Fruit fly (Drosophila melanogaster) whole organism, prepupa: ENCODE results near the gene PGRP-SB2.
A peak's percentile ranks its signal among the peaks of the same experiment; 100 is the strongest.

Experiments used
- CG10631 ChIP-seq: fragments of 200-800 bp; sonication (Bioruptor generic); optimal IDR thresholded peaks from 2 replicates; lab custom pipeline; 2016; ENCODE audit warnings: missing biosample characterization, missing genetic modification characterization
- CG11294 ChIP-seq: fragments of 200-800 bp; sonication (Bioruptor generic); IDR thresholded peaks from 2 replicates; pipeline ENCODE4 v1.3.6; 2022; ENCODE audit warnings: missing biosample characterization, missing genetic modification characterization
- CG31627 ChIP-seq: fragments of 200-800 bp; sonication (Bioruptor generic); optimal IDR thresholded peaks from 3 replicates; lab custom pipeline; 2016; ENCODE audit warnings: missing biosample characterization, missing genetic modification characterization
- CG32006 ChIP-seq: fragments of 200-800 bp; sonication (Bioruptor generic); optimal IDR thresholded peaks from 3 replicates; lab custom pipeline; 2017; ENCODE audit warnings: missing biosample characterization, mild to moderate bottlenecking, missing genetic modification characterization
- CG34406 ChIP-seq: fragments of 200-800 bp; sonication (Bioruptor generic); optimal IDR thresholded peaks from 3 replicates; lab custom pipeline; 2016; ENCODE audit warnings: missing biosample characterization, missing genetic modification characterization
- CG3919 ChIP-seq: fragments of 200-800 bp; sonication (Bioruptor generic); optimal IDR thresholded peaks from 3 replicates; lab custom pipeline; 2016; ENCODE audit warnings: missing biosample characterization, missing genetic modification characterization
- CG4318 ChIP-seq: fragments of 200-800 bp; sonication (Bioruptor generic); optimal IDR thresholded peaks from 3 replicates; lab custom pipeline; 2017; ENCODE audit warnings: missing biosample characterization, mild to moderate bottlenecking, missing genetic modification characterization
- CG6276 ChIP-seq: fragments of 200-800 bp; sonication (Bioruptor generic); optimal IDR thresholded peaks from 2 replicates; lab custom pipeline; 2017; ENCODE audit warnings: missing biosample characterization, mild to moderate bottlenecking, missing genetic modification characterization
- CG6792 ChIP-seq: fragments of 200-800 bp; sonication (Bioruptor generic); optimal IDR thresholded peaks from 3 replicates; lab custom pipeline; 2016; ENCODE audit warnings: missing biosample characterization, missing genetic modification characterization
- CG7368 ChIP-seq: fragments of 200-800 bp; sonication (Bioruptor generic); optimal IDR thresholded peaks from 3 replicates; lab custom pipeline; 2016; ENCODE audit warnings: missing biosample characterization, missing genetic modification characterization
- CG8119 ChIP-seq: fragments of 200-800 bp; sonication (Bioruptor generic); IDR thresholded peaks from 3 replicates; pipeline ENCODE4 v1.3.6; 2022; ENCODE audit warnings: missing biosample characterization, missing genetic modification characterization
- CG8319 ChIP-seq: fragments of 200-800 bp; sonication (Bioruptor generic); optimal IDR thresholded peaks from 3 replicates; lab custom pipeline; 2016; ENCODE audit warnings: missing biosample characterization, missing genetic modification characterization
- Eip75B ChIP-seq: fragments of 200-800 bp; sonication (Bioruptor generic); optimal IDR thresholded peaks from 3 replicates; lab custom pipeline; 2016; ENCODE audit warnings: missing biosample characterization, missing genetic modification characterization
- Eip78C ChIP-seq: fragments of 200-800 bp; sonication (Bioruptor generic); peaks from one replicate; lab custom pipeline; 2016; ENCODE audit warnings: missing biosample characterization, missing genetic modification characterization
- Eip93F ChIP-seq: fragments of 200-800 bp; sonication (Bioruptor generic); optimal IDR thresholded peaks from 2 replicates; lab custom pipeline; 2016; ENCODE audit warnings: missing biosample characterization, mild to moderate bottlenecking, missing genetic modification characterization
- Ets96B ChIP-seq: fragments of 200-800 bp; optimal IDR thresholded peaks from 2 replicates; lab custom pipeline; 2019; ENCODE audit warnings: missing biosample characterization, mild to moderate bottlenecking, missing genetic modification characterization, moderate library complexity
- Gug ChIP-seq: fragments of 200-800 bp; sonication (Bioruptor generic); IDR thresholded peaks from 2 replicates; pipeline ENCODE4 v1.3.6; 2022; ENCODE audit warnings: missing biosample characterization, missing genetic modification characterization
- Hr38 ChIP-seq: sonication (Bioruptor generic); optimal IDR thresholded peaks from 2 replicates; lab custom pipeline; 2016; ENCODE audit warnings: missing biosample characterization, missing genetic modification characterization
- Hr39 ChIP-seq: fragments of 200-800 bp; sonication (Bioruptor generic); optimal IDR thresholded peaks from 2 replicates; lab custom pipeline; 2016; ENCODE audit warnings: missing biosample characterization, missing genetic modification characterization
- Hr4 ChIP-seq: fragments of 200-800 bp; sonication (Bioruptor generic); optimal IDR thresholded peaks from 3 replicates; lab custom pipeline; 2016; ENCODE audit warnings: missing biosample characterization, missing genetic modification characterization
- Lpt ChIP-seq: fragments of 200-800 bp; sonication (Bioruptor generic); optimal IDR thresholded peaks from 3 replicates; lab custom pipeline; 2016; ENCODE audit warnings: missing biosample characterization, missing genetic modification characterization
- OdsH ChIP-seq: fragments of 200-800 bp; sonication (Bioruptor generic); optimal IDR thresholded peaks from 3 replicates; lab custom pipeline; 2016; ENCODE audit warnings: missing biosample characterization, missing genetic modification characterization
- Sox14 ChIP-seq: fragments of 200-800 bp; sonication (Bioruptor generic); optimal IDR thresholded peaks from 3 replicates; lab custom pipeline; 2016; ENCODE audit warnings: missing biosample characterization, missing genetic modification characterization
- achi ChIP-seq: fragments of 200-800 bp; sonication (Bioruptor generic); optimal IDR thresholded peaks from 3 replicates; lab custom pipeline; 2016; ENCODE audit warnings: missing biosample characterization, missing genetic modification characterization
- dsx ChIP-seq: fragments of 200-800 bp; optimal IDR thresholded peaks from 3 replicates; lab custom pipeline; 2019; ENCODE audit warnings: missing biosample characterization, mild to moderate bottlenecking, missing genetic modification characterization, moderate library complexity; ENCODE audit not compliant: poor library complexity, severe bottlenecking
- fd85E ChIP-seq: fragments of 200-800 bp; sonication (Bioruptor generic); optimal IDR thresholded peaks from 3 replicates; lab custom pipeline; 2016; ENCODE audit warnings: missing biosample characterization, missing genetic modification characterization
- pdm3 ChIP-seq: fragments of 200-800 bp; sonication (Bioruptor generic); optimal IDR thresholded peaks from 3 replicates; lab custom pipeline; 2016; ENCODE audit warnings: missing biosample characterization, missing genetic modification characterization
- salr ChIP-seq, 2 experiments: fragments of 200-800 bp; sonication (Bioruptor generic); optimal IDR thresholded peaks; 3 replicates each; lab custom pipeline; 2016 to 2018; ENCODE audit warnings: missing biosample characterization in 2 of 2, missing genetic modification characterization in 2 of 2, mild to moderate bottlenecking in 1 of 2
- ss ChIP-seq, 2 experiments: fragments of 200-800 bp; sonication (Bioruptor generic); optimal IDR thresholded peaks; 2 replicates in 1 of 2; 3 replicates in 1 of 2; lab custom pipeline; 2017 to 2018; ENCODE audit warnings: mild to moderate bottlenecking in 2 of 2, missing biosample characterization in 2 of 2, missing genetic modification characterization in 2 of 2, moderate library complexity in 1 of 2
- topi ChIP-seq: fragments of 200-800 bp; sonication (Bioruptor generic); optimal IDR thresholded peaks from 3 replicates; lab custom pipeline; 2016; ENCODE audit warnings: missing biosample characterization, missing genetic modification characterization
- vri ChIP-seq: fragments of 200-800 bp; sonication (Bioruptor generic); optimal IDR thresholded peaks from 3 replicates; lab custom pipeline; 2016; ENCODE audit warnings: missing biosample characterization, mild to moderate bottlenecking, missing genetic modification characterization

Gene PGRP-SB2

dm6 chr3L:16726069-16726591, at the start of gene PGRP-SB2, which contains the start of gene CG13026:
TSS of gene PGRP-SB2 (plus strand) at chr3L:16726541.
TSS of gene CG13026 (minus strand) at chr3L:16726169.
- no peak for TF ChIP-seq CG31627 (GFP tag; lab: Kevin White, UChicago)

dm6 chr3L:16679492-16680120, 46.7 kb upstream of the PGRP-SB2 start:
- TF ChIP-seq CG3919 (GFP tag; lab: Kevin White, UChicago) (peak; percentile 54), CG11294 (no peak)

dm6 chr3L:16682371-16682770, 44.0 kb upstream of the PGRP-SB2 start:
- TF ChIP-seq vri (GFP tag; lab: Kevin White, UChicago), result peak; percentile 91
- no peak for TF ChIP-seq achi (GFP tag; lab: Kevin White, UChicago)
- TF ChIP-seq Ets96B (tag; lab: Kevin White, UChicago), result no peak
- peak; percentile 60 for TF ChIP-seq Eip93F (GFP tag; lab: Kevin White, UChicago)

dm6 chr3L:16683007-16683406, 43.3 kb upstream of the PGRP-SB2 start:
- TF ChIP-seq dsx (GFP tag; lab: Kevin White, UChicago) (no peak), CG8319 (GFP tag; lab: Kevin White, UChicago) (no peak), Lpt (GFP tag; lab: Kevin White, UChicago) (peak; percentile 9), salr (GFP tag; optimal IDR thresholded peaks at IDR 0.05; lab: Kevin White, UChicago) (no peak), CG4318 (GFP tag; lab: Kevin White, UChicago) (peak; percentile 17), Gug (GFP tag; lab: Robert Waterston, UW) (peak; percentile 32; the same call in 1 of the 2 replicates), Eip78C (peak; percentile 35), CG3919 (GFP tag; lab: Kevin White, UChicago) (no peak), Hr38 (GFP tag; lab: Kevin White, UChicago) (no peak), CG11294 (no peak), Sox14 (GFP tag; lab: Kevin White, UChicago) (peak; percentile 5), achi (GFP tag; lab: Kevin White, UChicago) (peak; percentile 34), CG10631 (GFP tag; lab: Kevin White, UChicago) (peak; percentile 51), CG32006 (GFP tag; lab: Kevin White, UChicago) (peak; percentile 70), CG8119 (GFP tag; lab: Robert Waterston, UW) (peak; percentile 40; the same call in 1 of the 3 replicates), OdsH (GFP tag; lab: Kevin White, UChicago) (peak; percentile 9), pdm3 (GFP tag; lab: Kevin White, UChicago) (peak; percentile 26), Hr4 (GFP tag; lab: Kevin White, UChicago) (peak; percentile 64)

dm6 chr3L:16689491-16689890, 36.9 kb upstream of the PGRP-SB2 start:
- peak; percentile 26 for TF ChIP-seq Eip78C
- peak; percentile 19 for TF ChIP-seq CG6276 (GFP tag; lab: Kevin White, UChicago)
- TF ChIP-seq topi (GFP tag; lab: Kevin White, UChicago), result no peak
- peak; percentile 4 to 57 for TF ChIP-seq ss (GFP tag; optimal IDR thresholded peaks at IDR 0.05; lab: Kevin White, UChicago)

dm6 chr3L:16690055-16690454, 36.3 kb upstream of the PGRP-SB2 start:
- no peak for TF ChIP-seq CG34406 (GFP tag; lab: Kevin White, UChicago)
- no peak for TF ChIP-seq ss (GFP tag; optimal IDR thresholded peaks at IDR 0.05; lab: Kevin White, UChicago)
- no peak for TF ChIP-seq Hr39 (GFP tag; lab: Kevin White, UChicago)
- TF ChIP-seq CG7368 (GFP tag; lab: Kevin White, UChicago), result no peak
- TF ChIP-seq fd85E, result no peak
- no peak for TF ChIP-seq CG6792 (GFP tag; lab: Kevin White, UChicago)
- TF ChIP-seq Eip75B (GFP tag; lab: Kevin White, UChicago), result no peak
- TF ChIP-seq, all 60 proteins: peak for 0
